Worm (Caenorhabditis elegans) whole organism, midembryonic: ENCODE results near the gene F47B7.4.

Experiments used
- T22C8.4 ChIP-seq: fragments of 200-800 bp; sonication (Bioruptor generic); IDR thresholded peaks from 2 replicates; pipeline ENCODE4 v1.3.6; 2022; ENCODE audit warnings: missing genetic modification characterization, missing compliant biosample characterization
- cog-1 ChIP-seq: sonication (generic microtip); optimal IDR thresholded peaks from 2 replicates; lab custom pipeline; 2016; ENCODE audit warnings: missing genetic modification characterization, missing compliant biosample characterization
- flt-1 ChIP-seq: fragments of 200-800 bp; sonication (Bioruptor generic); IDR thresholded peaks from 2 replicates; pipeline ENCODE4 v1.3.6; 2022; ENCODE audit warnings: missing genetic modification characterization, missing compliant biosample characterization
- klf-2 ChIP-seq: fragments of 200-800 bp; sonication (Bioruptor generic); conservative IDR thresholded peaks from 2 replicates; pipeline ENCODE4 v1.3.6; 2022; ENCODE audit warnings: missing genetic modification reagents, missing genetic modification characterization, missing compliant biosample characterization
- ref-1 ChIP-seq: fragments of 200-800 bp; sonication (Bioruptor generic); conservative IDR thresholded peaks from 2 replicates; pipeline ENCODE4 v1.3.6; 2022; ENCODE audit warnings: missing genetic modification reagents, missing genetic modification characterization, missing compliant biosample characterization
- tab-1 ChIP-seq: fragments of 200-800 bp; sonication (Bioruptor generic); IDR thresholded peaks from 2 replicates; pipeline ENCODE4 v1.3.6; 2022; ENCODE audit warnings: missing genetic modification characterization, missing compliant biosample characterization

DNA sequence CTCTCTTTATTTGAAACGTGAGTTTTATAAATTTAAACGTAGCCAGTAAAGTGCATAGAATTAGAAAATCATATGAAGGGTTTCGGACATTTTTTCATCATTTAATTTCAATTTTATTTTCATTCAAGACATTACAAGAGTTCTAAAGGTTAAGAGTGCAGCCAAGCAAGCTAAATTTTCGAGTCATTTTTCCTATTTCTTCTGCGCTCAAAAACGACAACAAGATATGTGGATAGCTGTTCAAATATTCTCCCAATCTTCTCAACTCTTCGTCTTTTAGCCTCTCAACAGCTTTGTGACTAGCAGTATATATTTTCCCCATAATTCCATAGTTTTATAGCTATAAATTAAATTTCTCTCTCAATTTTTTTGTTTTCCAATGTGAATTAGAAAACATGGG, 17.2 kb upstream of the F47B7.4 start:
- TF ChIP-seq ref-1 (GFP tag; lab: Robert Waterston, UW) (no peak), flt-1 (GFP tag; lab: Robert Waterston, UW) (no peak), klf-2 (GFP tag; lab: Robert Waterston, UW) (no peak), cog-1 (no peak), tab-1 (GFP tag; lab: Robert Waterston, UW) (no peak), T22C8.4 (GFP tag; lab: Robert Waterston, UW) (no peak)
